Fruit fly (Drosophila melanogaster) whole organism: ENCODE data around the gene Mpp6.

ENCODE experiments used
- CG8478 ChIP-seq: fragments of >200 bp; optimal IDR thresholded peaks from 2 replicates; lab custom pipeline; 2018; ENCODE audit warnings: inconsistent platforms
- Dll ChIP-seq: fragments of >200 bp; optimal IDR thresholded peaks from 2 replicates; lab custom pipeline; 2017
- EcR ChIP-seq, 2 experiments: fragments of >200 bp; optimal IDR thresholded peaks; 2 replicates each; lab custom pipeline; 2017; ENCODE audit warnings: missing biosample characterization in 2 of 2, missing genetic modification characterization in 2 of 2, missing genetic modification reagents in 2 of 2
- pan ChIP-seq: fragments of >200 bp; optimal IDR thresholded peaks from 2 replicates; lab custom pipeline; 2017
- psq ChIP-seq: fragments of >200 bp; optimal IDR thresholded peaks from 2 replicates; lab custom pipeline; 2017
- usp ChIP-seq: fragments of >200 bp; optimal IDR thresholded peaks from 2 replicates; lab custom pipeline; 2017; ENCODE audit warnings: missing biosample characterization, missing genetic modification characterization, mixed read lengths

Gene Mpp6

DNA sequence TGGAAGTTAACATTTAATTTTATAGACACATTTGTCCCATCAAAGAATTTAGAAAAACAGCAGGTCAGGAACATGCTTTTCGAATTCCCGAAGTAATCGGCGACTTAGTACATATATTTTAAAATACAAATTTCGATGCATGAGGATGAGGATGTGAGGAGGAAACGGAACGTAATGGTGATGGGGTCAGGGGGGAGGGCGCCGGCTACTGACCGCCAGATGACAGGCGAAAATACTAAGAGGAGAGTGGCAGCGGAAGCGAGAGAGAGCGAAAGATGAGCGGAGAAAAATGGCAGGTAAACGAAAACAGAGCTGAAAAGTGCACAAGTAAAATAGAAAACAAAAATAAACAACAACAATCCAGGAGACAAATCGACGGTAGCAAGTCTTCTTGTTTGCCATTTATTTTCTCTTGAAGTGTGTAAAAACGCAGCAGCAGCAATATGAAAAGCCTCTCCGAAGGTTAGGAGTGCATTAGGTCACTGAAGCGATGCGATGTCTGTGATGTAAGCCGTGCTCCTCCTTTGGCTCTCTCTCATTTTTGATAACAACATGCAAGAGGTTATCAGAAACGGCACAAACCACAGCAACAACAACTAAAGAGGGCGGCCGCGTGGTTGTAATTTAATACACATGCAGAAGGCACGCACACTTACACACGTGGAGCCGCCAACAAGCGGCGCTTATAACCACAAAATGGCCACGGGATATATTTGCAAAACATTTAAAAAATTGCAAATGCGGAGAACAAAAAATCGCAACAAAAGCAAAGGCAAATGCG lies 22.5 kb downstream of the Mpp6 start:
- no peak for TF ChIP-seq pan (lab: Kevin White, UChicago)
- no peak for TF ChIP-seq CG8478 (lab: Kevin White, UChicago)
- no peak for TF ChIP-seq EcR (GFP tag; optimal IDR thresholded peaks at IDR 0.05; lab: Kevin White, UChicago)
- no peak for TF ChIP-seq Dll (lab: Kevin White, UChicago)
- no peak for TF ChIP-seq usp

DNA sequence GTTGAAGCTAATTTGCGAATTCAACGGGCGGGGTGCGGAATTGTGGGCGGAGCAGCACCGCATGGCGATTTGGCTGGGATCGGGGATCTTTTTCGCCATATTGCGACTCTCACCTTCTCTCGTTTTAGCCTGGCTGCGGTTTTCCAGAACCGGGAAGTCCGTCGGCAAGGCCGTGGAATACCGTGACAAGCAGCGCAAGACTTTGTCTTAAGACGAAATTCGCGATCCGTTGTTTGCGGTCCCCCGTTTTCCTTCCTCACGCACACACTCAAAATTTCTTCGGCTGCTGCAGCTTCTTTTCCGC lies 23.1 kb downstream of the Mpp6 start:
- TF ChIP-seq EcR (GFP tag; optimal IDR thresholded peaks at IDR 0.05; lab: Kevin White, UChicago) (no peak), psq (lab: Kevin White, UChicago) (no peak), CG8478 (lab: Kevin White, UChicago) (no peak), Dll (lab: Kevin White, UChicago) (no peak), pan (lab: Kevin White, UChicago) (no peak), usp (no peak)

DNA sequence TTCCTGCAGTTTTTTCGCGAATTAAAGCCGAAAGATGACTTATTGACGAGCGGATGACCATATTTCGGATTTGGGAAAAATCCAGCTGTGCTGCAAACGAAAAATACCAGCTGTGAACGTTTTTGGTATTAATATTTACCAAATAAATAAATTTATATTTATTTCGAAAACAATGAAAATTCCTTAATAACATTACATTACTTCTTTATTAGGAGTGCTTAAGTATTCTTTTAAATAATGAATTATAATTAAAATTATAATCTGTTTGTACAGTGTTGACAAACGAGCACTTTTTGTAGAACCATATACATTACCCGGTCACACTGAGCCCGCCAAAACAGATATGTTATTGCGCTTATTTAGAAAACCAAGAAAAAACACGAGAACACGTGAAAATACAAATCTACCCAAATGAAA lies 23.5 kb downstream of the Mpp6 start, which contains the start of the genes bur and Mcm10:
Gene bur (minus strand): TSS at position 69 of the 417 bp plus-strand sequence.
Gene Mcm10 (plus strand): TSS at position 319 of the 417 bp plus-strand sequence.
- TF ChIP-seq usp (no peak), EcR (GFP tag; optimal IDR thresholded peaks at IDR 0.05; lab: Kevin White, UChicago) (no peak), pan (lab: Kevin White, UChicago) (no peak), CG8478 (lab: Kevin White, UChicago) (no peak), Dll (lab: Kevin White, UChicago) (no peak), psq (lab: Kevin White, UChicago) (no peak)

DNA sequence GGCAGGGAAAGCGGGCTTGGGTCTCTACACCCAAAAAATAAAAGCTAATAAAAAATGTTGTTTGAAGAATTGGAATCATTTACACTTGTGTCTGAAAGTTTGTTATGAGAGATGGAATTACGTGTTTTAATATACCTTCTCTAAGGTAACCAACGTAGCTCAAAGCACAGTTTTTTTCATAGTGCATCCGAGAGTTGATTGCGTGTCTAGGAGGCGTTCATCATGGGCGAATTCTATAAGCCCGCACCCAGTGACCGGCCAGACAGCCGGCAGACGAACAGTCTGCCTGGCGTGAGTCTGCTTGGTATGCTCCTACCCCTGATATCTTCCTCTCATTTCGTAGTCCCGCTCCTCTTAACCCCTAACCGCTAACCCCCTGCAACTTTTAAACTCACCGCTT lies 31.7 kb downstream of the Mpp6 start:
- TF ChIP-seq Dll (lab: Kevin White, UChicago) (no peak), pan (lab: Kevin White, UChicago) (no peak), CG8478 (lab: Kevin White, UChicago) (no peak), usp (no peak), psq (lab: Kevin White, UChicago) (no peak), EcR (GFP tag; optimal IDR thresholded peaks at IDR 0.05; lab: Kevin White, UChicago) (no peak)

DNA sequence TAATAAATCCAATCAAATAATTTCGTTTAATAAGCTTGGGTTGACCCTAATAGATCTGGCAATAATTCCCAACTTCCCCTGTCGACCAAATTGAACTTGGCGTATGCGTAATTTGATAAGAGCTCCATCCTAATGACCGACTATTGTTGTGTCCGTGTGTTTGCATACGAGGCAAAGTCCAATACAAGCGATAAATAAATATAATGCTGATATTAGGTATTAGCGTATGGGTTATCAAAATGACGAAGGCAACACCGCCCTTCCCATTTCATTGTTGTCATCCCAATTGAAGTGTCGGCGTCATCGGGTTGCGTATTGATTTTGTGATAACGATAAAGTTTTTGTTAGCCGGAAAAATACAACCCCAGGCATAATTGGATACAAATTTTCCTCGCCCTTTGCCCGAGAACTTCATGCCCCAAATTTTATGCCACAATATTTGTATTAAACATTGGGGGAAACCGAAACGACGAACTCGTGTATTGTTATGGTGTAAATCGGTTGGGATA lies 33.2 kb downstream of the Mpp6 start:
- TF ChIP-seq psq (lab: Kevin White, UChicago), result no peak
- no peak for TF ChIP-seq usp
- TF ChIP-seq pan (lab: Kevin White, UChicago), result no peak
- no peak for TF ChIP-seq Dll (lab: Kevin White, UChicago)
- TF ChIP-seq CG8478 (lab: Kevin White, UChicago), result no peak
- no peak for TF ChIP-seq EcR (GFP tag; optimal IDR thresholded peaks at IDR 0.05; lab: Kevin White, UChicago)

DNA sequence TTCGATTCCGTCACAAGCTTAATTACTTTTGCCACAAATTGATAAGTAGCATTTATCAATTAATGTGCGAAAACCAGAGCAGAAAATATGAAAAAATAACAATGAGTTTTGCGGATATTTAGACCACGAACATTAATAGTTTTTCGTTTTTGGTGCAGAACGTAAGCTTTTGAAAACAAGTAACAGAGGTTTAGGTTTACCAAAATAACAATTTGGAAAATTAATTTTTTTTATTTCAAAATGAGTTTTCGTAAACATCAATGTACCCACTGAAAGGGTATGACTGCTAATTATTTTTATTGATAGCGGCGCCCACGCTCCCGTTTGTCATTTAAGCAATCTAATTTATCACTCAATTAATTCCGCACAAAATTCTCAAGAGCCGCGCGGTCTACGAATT lies 39.2 kb downstream of the Mpp6 start:
- no peak for TF ChIP-seq psq (lab: Kevin White, UChicago)
- TF ChIP-seq Dll (lab: Kevin White, UChicago), result no peak
- no peak for TF ChIP-seq EcR (GFP tag; optimal IDR thresholded peaks at IDR 0.05; lab: Kevin White, UChicago)
- TF ChIP-seq CG8478 (lab: Kevin White, UChicago), result no peak
- TF ChIP-seq pan (lab: Kevin White, UChicago), result no peak
- TF ChIP-seq usp, result no peak

DNA sequence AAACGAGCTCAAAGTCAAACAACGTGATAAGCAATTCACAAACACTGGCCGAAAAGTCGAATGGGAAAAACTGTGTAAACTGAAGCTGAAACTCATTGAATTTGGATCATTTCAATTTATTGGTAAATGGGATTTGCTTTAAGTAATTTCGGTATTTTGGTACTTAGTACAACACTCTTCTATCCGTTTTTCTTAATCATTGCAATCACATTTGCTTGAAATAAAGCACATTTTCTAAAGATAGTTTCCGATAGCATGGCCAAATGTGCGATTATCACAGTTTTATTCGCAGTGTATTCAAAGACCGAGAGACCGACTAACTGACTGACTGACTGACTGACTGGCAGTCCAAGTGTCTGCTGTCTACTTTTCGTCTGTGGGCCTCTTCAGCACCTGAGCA lies 40.4 kb downstream of the Mpp6 start:
- TF ChIP-seq Dll (lab: Kevin White, UChicago), result no peak
- TF ChIP-seq CG8478 (lab: Kevin White, UChicago), result no peak
- TF ChIP-seq usp, result no peak
- TF ChIP-seq pan (lab: Kevin White, UChicago), result no peak
- no peak for TF ChIP-seq EcR (GFP tag; optimal IDR thresholded peaks at IDR 0.05; lab: Kevin White, UChicago)
- no peak for TF ChIP-seq psq (lab: Kevin White, UChicago)

DNA sequence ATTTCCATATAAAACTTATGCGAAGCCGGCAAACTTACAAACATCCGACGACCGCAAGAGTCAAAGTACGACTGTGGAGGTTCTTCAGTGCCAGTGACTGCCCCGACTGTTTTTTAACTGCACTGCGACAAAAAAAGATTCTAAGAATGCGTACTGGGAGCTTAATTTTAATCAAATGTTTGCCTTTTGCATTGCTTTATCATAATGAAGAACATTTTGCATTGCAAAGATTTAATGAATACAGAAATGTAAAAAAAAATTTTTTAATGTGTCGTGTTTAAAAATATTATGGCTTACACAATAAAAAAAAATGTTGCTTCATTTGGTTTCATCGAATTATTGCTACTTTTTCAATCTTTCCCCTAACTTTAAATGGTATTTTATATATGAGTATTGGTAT lies 41.1 kb downstream of the Mpp6 start:
- TF ChIP-seq psq (lab: Kevin White, UChicago), result no peak
- no peak for TF ChIP-seq pan (lab: Kevin White, UChicago)
- no peak for TF ChIP-seq CG8478 (lab: Kevin White, UChicago)
- no peak for TF ChIP-seq Dll (lab: Kevin White, UChicago)
- TF ChIP-seq usp, result no peak

DNA sequence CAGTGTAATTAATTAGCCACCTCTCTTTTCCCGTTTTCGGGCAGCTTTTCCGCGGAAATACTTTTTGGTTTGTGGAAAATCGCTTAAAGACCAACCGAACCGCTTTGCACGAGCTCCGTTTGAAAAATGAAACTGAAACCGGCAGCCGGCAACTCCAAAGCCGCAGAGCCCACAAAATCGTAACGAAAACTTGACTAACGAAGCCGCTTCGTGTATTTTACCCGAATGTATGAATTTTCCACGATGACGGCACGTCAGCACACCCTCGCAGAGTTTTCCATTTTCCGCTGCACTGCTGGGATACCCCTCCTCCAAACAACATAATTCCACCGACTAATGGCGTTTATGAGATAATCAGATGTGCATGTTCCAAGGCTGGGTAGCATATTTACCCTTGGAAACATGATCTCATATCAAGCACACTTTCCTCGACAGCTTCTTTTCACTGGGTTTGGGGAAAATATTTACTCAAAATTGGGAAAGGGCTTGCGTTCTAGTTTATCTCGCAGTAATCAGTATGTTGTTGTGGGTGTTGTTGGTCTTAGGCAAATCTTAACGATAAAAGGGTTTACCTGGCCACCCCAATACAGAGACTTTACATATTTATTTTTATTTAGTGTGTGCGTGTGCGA lies 42.7 kb downstream of the Mpp6 start, which contains the start of gene Ret:
Gene Ret (minus strand): TSS at position 130 of the 632 bp plus-strand sequence.
- no peak for TF ChIP-seq Dll (lab: Kevin White, UChicago)
- no peak for TF ChIP-seq pan (lab: Kevin White, UChicago)
- no peak for TF ChIP-seq usp
- no peak for TF ChIP-seq psq (lab: Kevin White, UChicago)
- TF ChIP-seq EcR (GFP tag; optimal IDR thresholded peaks at IDR 0.05; lab: Kevin White, UChicago), result no peak
- no peak for TF ChIP-seq CG8478 (lab: Kevin White, UChicago)

DNA sequence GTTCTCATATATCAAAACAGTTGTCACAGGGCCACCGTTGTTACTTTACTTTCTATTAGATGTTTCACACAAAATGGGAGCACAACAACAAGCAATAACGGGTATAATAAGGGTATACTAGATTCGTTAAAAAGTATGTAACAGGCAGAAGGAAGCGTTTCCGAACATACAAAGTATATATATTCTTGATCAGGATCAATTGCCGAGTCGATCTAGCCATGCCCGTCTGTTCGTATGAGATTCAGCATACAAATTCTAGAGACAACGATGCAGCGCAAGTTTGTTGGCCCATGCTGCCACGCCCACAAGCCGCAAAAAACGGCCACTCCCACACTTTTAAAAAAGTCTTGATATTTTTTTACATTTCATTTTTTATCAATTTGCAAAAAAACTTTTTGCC lies 44.2 kb downstream of the Mpp6 start, which contains the start of gene CG31624:
Gene CG31624 (minus strand): TSS at position 101 of the 400 bp plus-strand sequence.
- TF ChIP-seq psq (lab: Kevin White, UChicago) (no peak), pan (lab: Kevin White, UChicago) (no peak), usp (no peak), Dll (lab: Kevin White, UChicago) (no peak), CG8478 (lab: Kevin White, UChicago) (no peak), EcR (GFP tag; optimal IDR thresholded peaks at IDR 0.05; lab: Kevin White, UChicago) (no peak)

DNA sequence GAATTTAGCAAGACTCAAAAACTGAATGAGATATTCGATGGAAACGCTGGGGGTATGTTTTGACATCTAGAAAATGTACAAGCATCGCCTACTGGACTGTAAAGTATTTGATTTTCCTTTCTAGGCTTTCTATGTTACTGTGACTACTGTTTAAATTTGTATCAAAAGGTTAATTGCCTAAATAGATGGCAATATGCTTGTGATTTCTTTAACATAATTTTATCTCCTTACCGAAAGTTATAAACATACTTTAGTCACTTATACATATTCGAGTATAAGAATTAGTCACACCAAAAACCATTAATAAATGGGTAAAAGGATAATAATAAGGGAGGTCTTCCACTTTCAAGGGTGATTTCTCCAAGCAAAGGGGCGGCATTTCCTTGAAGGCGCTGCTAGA lies 46.6 kb downstream of the Mpp6 start, which contains the start of gene CG31988:
Gene CG31988 (minus strand): TSS at position 101 of the 400 bp plus-strand sequence.
- no peak for TF ChIP-seq pan (lab: Kevin White, UChicago)
- no peak for TF ChIP-seq EcR (GFP tag; optimal IDR thresholded peaks at IDR 0.05; lab: Kevin White, UChicago)
- TF ChIP-seq psq (lab: Kevin White, UChicago), result no peak
